Fruit fly (Drosophila melanogaster): ENCODE data around the gene CG32845.

Gene CG32845

DNA sequence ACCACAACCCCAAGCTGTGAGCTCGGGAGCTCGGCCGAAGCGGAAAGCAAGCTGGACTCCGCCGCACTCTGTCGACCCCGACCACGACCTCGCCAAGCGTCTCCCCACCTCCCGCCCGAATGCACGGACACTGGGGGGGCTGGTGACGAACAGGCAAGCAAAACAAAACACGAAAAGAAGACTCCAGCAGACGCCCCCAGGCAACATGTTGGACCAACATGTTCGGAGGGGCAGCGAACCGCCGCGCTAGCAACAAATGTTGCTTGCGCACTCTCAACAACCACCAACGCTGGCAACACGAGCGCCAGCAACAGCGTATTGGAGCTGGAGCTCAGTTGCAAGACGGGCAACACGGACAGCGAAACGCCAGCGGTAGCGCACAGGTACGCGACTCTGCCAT is 9.1 kb upstream of the CG32845 start (continued):
- no peak for TF ChIP-seq CG11294 (GFP tag; IDR thresholded peaks at IDR 0.05)
- no peak for TF ChIP-seq Blimp-1 (GFP tag; optimal IDR thresholded peaks at IDR 0.05)
- no peak for TF ChIP-seq spab (GFP tag; optimal IDR thresholded peaks at IDR 0.05)
- no peak for TF ChIP-seq vri (GFP tag; optimal IDR thresholded peaks at IDR 0.05)
- TF ChIP-seq CG9139 (GFP tag; optimal IDR thresholded peaks at IDR 0.05): no peak
- peak; percentile 82 for TF ChIP-seq svp (GFP tag)
- no peak for TF ChIP-seq Hr39 (GFP tag; optimal IDR thresholded peaks at IDR 0.05)

DNA sequence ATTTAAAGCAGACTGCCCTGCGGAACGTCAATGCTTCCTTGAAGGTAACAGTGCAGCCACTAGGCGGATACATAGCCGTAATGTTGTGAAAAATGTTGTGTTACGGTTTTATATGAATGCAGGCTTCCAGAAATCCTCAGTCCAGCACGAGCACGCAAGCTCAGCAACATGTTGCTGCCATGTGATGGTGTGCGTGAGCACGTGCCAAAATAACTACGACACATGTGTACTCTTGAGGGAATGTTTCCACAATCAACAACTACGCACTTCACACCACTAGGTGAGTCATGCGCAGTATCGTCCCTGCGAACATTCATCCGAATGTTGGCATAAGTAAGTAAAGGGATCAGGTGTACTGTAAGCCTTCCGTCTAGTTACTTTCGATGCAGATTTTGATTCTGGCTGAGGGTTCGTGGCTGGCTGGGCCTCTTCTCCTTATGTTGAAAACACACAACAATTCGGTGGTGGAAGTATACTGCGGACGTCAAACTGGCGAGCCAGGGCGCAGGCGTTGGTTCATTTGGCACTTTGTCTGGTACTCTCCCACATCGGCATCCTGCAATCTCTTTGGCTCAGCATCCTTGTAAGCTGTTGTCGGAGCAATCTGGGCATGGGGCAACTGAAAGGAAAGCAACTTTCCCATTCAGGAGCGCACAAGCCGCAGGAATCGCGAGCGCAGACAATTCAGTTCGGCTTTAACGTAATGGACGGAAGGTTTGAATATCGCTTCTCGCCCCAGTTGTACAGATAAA is 3.7 kb upstream of the CG32845 start, which contains the start of gene RhoGEF3:
RhoGEF3 (plus strand) TSS at position 702 of the 752 bp plus-strand sequence.
- TF ChIP-seq CG31627 (GFP tag; optimal IDR thresholded peaks at IDR 0.05): no peak
- TF ChIP-seq fd85E (GFP tag; optimal IDR thresholded peaks at IDR 0.05): no peak
- TF ChIP-seq CG6163 (GFP tag; IDR thresholded peaks at IDR 0.05): no peak
- TF ChIP-seq pdm3 (GFP tag; optimal IDR thresholded peaks at IDR 0.05): no peak
- TF ChIP-seq CG8319 (GFP tag; optimal IDR thresholded peaks at IDR 0.05): no peak

DNA sequence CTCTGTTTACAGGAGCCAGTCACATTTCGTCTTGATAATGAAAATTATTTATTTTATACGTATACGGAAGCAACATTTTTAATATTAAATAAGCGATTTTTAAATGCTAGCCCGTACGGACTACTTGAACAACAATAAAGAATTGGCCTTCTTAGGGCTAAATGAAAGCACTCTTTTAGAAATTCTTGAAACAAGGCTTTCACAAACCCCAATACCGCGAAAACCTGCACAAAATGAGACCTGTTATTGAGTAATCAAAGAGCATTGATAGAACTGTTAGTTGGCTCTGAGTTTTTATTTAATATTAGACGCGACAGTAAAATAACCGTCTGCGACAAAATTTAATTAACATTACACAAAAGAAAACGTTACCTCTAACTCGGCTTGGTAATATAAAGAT is 1.7 kb upstream of the CG32845 start, which contains the start of gene ttm2:
ttm2 (plus strand) TSS at position 301 of the 400 bp plus-strand sequence.
- no peak for TF ChIP-seq Eip75B (GFP tag; optimal IDR thresholded peaks at IDR 0.05)
- no peak for TF ChIP-seq CG6163 (GFP tag; IDR thresholded peaks at IDR 0.05)
- no peak for TF ChIP-seq net (GFP tag; optimal IDR thresholded peaks at IDR 0.05)
- no peak for TF ChIP-seq esn (GFP tag; optimal IDR thresholded peaks at IDR 0.05)
- TF ChIP-seq Sox15 (GFP tag; optimal IDR thresholded peaks at IDR 0.05): no peak
- TF ChIP-seq Lpt (GFP tag; optimal IDR thresholded peaks at IDR 0.05): no peak
- no peak for TF ChIP-seq Hr38 (GFP tag; optimal IDR thresholded peaks at IDR 0.05)
- TF ChIP-seq CG7368 (GFP tag; optimal IDR thresholded peaks at IDR 0.05): no peak
- no peak for TF ChIP-seq CG10669 (GFP tag; optimal IDR thresholded peaks at IDR 0.05)
- TF ChIP-seq cyc (GFP tag; optimal IDR thresholded peaks at IDR 0.05): no peak

DNA sequence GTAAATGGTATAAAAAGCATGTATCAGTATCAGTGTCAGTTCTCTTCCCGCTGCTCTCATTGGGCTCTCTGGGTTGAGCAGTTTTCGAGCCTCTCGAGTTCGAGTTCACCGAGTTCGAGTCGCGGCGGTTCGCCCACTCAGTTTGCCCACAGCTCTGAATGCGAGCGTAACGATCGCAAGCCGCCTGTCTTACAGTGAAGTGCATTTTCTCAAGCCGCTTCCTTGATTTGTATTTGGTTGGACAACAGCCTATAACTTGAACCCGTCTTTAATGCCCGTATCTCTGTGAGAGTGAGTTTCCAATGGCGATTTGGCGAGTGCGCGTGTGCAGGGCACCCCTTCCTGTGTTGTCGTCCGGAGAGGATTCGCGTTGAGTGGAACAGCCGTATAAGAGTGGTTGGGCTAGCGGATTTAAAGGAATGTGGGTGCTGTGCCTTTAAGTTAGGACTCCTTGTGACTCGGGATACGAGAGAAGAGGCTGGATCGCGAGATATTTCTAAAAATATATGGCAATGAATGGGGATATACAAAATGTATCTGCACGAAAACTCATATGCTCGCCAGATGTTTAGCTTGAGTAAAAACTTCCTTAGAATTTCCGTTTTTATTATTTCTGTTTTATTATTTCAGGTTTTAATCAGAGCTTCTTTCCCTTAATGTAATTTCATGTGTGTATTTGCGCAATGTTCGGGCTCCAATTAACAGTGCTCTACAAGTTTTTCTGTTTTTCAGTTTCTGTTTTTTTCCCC is 1.5 kb downstream of the CG32845 start:
- peak; percentile 29; the same call in 1 of the 3 replicates for TF ChIP-seq CG8119 (GFP tag; IDR thresholded peaks at IDR 0.05)
- TF ChIP-seq net (GFP tag; optimal IDR thresholded peaks at IDR 0.05): no peak
- no peak for TF ChIP-seq CG15336 (GFP tag; IDR thresholded peaks at IDR 0.05)
- no peak for TF ChIP-seq Sox15 (GFP tag; optimal IDR thresholded peaks at IDR 0.05)
- TF ChIP-seq Smox (GFP tag; optimal IDR thresholded peaks at IDR 0.05): no peak
- TF ChIP-seq CG16779 (tag; optimal IDR thresholded peaks at IDR 0.05): no peak
- TF ChIP-seq dsx (GFP tag; optimal IDR thresholded peaks at IDR 0.05; ENCODE audit: poor library complexity, severe bottlenecking): no peak
- TF ChIP-seq pdm3 (GFP tag; optimal IDR thresholded peaks at IDR 0.05): no peak
- TF ChIP-seq dac (GFP tag; optimal IDR thresholded peaks at IDR 0.05): no peak
- no peak for TF ChIP-seq lz (GFP tag; optimal IDR thresholded peaks at IDR 0.05)
- no peak for TF ChIP-seq Hr38 (GFP tag; optimal IDR thresholded peaks at IDR 0.05)
- no peak for TF ChIP-seq CG10669 (GFP tag; optimal IDR thresholded peaks at IDR 0.05)
- TF ChIP-seq Lpt (GFP tag; optimal IDR thresholded peaks at IDR 0.05): peak; percentile 38
- TF ChIP-seq Eip75B (GFP tag; optimal IDR thresholded peaks at IDR 0.05): no peak
- no peak for TF ChIP-seq CG8632 (GFP tag; optimal IDR thresholded peaks at IDR 0.05)
- TF ChIP-seq Hr39 (GFP tag; optimal IDR thresholded peaks at IDR 0.05): no peak
- no peak for TF ChIP-seq CG7368 (GFP tag; optimal IDR thresholded peaks at IDR 0.05)
- peak; percentile 17 for TF ChIP-seq Eip93F (GFP tag; optimal IDR thresholded peaks at IDR 0.05)
- no peak for TF ChIP-seq fd85E (GFP tag; optimal IDR thresholded peaks at IDR 0.05)
- TF ChIP-seq CG32006 (GFP tag; optimal IDR thresholded peaks at IDR 0.05): no peak
- no peak for TF ChIP-seq Sox102F (GFP tag; optimal IDR thresholded peaks at IDR 0.05)
- TF ChIP-seq vri (GFP tag; optimal IDR thresholded peaks at IDR 0.05): peak; percentile 8
- no peak for TF ChIP-seq Ets21C (GFP tag; optimal IDR thresholded peaks at IDR 0.05)
- TF ChIP-seq CG6808 (GFP tag; optimal IDR thresholded peaks at IDR 0.05): no peak
- no peak for TF ChIP-seq achi (GFP tag; optimal IDR thresholded peaks at IDR 0.05)
- TF ChIP-seq CG11902 (GFP tag; optimal IDR thresholded peaks at IDR 0.05): no peak
- no peak for TF ChIP-seq fd59A (GFP tag; optimal IDR thresholded peaks at IDR 0.05)
- no peak for TF ChIP-seq CG3919 (GFP tag; optimal IDR thresholded peaks at IDR 0.05)
- no peak for TF ChIP-seq Ets96B (tag; optimal IDR thresholded peaks at IDR 0.05)
- TF ChIP-seq spab (GFP tag; optimal IDR thresholded peaks at IDR 0.05): no peak
- peak; percentile 76 for TF ChIP-seq CG6854 (GFP tag; optimal IDR thresholded peaks at IDR 0.05)
- TF ChIP-seq Met (GFP tag; optimal IDR thresholded peaks at IDR 0.05): no peak
- no peak for TF ChIP-seq Sox14 (GFP tag; optimal IDR thresholded peaks at IDR 0.05)

Measured in whole organism, prepupa.